Worm (Caenorhabditis elegans): ENCODE results near the gene gex-4.

DNA sequence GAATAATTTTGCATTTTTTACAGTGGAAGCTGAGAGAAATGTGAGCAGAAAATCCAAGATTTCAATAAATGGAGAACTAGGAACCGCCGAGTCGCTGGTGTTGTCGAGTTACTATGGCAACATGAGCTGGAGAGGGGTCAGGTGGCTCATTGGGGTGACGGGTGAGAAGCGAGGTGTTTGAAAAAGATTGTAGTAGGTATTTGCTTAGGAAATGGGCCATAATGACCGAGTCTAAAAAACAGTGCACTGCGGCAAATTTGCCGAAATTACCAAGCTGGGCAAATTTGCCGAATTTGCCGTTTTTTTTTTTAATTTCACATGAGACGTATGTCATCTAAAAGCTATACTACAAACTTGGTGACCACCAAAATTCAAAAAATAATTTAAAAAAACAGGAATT, 16.0 kb downstream of the gex-4 start, which contains the start of gene osm-12:
- TF ChIP-seq ama-1 (optimal IDR thresholded peaks at IDR 0.05), result no peak
- no peak for TF ChIP-seq sea-1 (GFP tag; conservative IDR thresholded peaks at IDR 0.05)
- TF ChIP-seq scrt-1 (GFP tag; IDR thresholded peaks at IDR 0.05), result no peak
